Fruit fly (Drosophila melanogaster): ENCODE measurements around the gene glec.

DNA sequence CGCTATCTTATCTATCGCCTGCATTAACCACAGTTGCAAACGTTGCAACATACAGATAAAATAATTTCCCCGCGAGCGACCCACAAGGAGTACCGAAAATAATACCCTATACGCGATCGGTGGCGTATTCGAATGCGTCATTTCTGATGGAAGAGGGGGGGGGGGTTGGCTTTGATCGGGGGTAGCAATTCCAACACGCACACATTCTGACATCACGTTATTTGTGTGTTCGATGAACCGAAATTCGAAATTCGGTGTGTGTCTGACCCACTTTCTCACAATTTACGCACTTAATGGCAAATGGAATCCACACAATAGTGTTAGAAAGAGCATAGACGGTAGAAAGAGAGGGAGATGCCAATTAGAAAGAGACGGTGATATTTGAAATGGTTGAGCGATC lies 19.5 kb downstream of the glec start:
- TF ChIP-seq pan (optimal IDR thresholded peaks at IDR 0.05) (no peak), usp (GFP tag; optimal IDR thresholded peaks at IDR 0.05) (no peak), psq (optimal IDR thresholded peaks at IDR 0.05) (no peak)
